Fruit fly (Drosophila melanogaster) whole organism, pupa: ENCODE data around the gene polybromo.

Experiments used
- CG10348 ChIP-seq: fragments of 200-800 bp; sonication (Bioruptor generic); IDR thresholded peaks from 2 replicates; pipeline ENCODE4 v1.3.6; 2022; ENCODE audit warnings: missing biosample characterization, missing genetic modification characterization
- CG12605 ChIP-seq: fragments of 200-800 bp; sonication (Bioruptor generic); IDR thresholded peaks from 2 replicates; pipeline ENCODE4 v1.3.6; 2022; ENCODE audit warnings: missing biosample characterization, missing genetic modification characterization
- CG8159 ChIP-seq: fragments of 200-800 bp; sonication (Bioruptor generic); optimal IDR thresholded peaks from 3 replicates; lab custom pipeline; 2018; ENCODE audit warnings: missing biosample characterization, mild to moderate bottlenecking, missing genetic modification characterization, moderate library complexity
- CG9948 ChIP-seq: fragments of 200-800 bp; sonication (Bioruptor generic); optimal IDR thresholded peaks from 2 replicates; lab custom pipeline; 2018; ENCODE audit warnings: missing biosample characterization, mild to moderate bottlenecking, missing genetic modification characterization, moderate library complexity
- Pif1B ChIP-seq: fragments of 200-800 bp; sonication (Bioruptor generic); optimal IDR thresholded peaks from 3 replicates; lab custom pipeline; 2016; ENCODE audit warnings: missing biosample characterization, missing genetic modification characterization
- Snoo ChIP-seq: fragments of 200-800 bp; sonication (Bioruptor generic); optimal IDR thresholded peaks from 3 replicates; lab custom pipeline; 2017; ENCODE audit warnings: missing biosample characterization, mild to moderate bottlenecking, missing genetic modification characterization, inconsistent platforms
- gl ChIP-seq: fragments of 200-800 bp; sonication (Bioruptor generic); optimal IDR thresholded peaks from 2 replicates; lab custom pipeline; 2018; ENCODE audit warnings: missing biosample characterization, mild to moderate bottlenecking, missing genetic modification characterization
- rn ChIP-seq: fragments of 200-800 bp; sonication (Bioruptor generic); IDR thresholded peaks from 2 replicates; pipeline ENCODE4 v1.3.6; 2022; ENCODE audit warnings: missing biosample characterization, missing genetic modification characterization

dm6 chr3R:24798595-24798994 is 6.5 kb downstream of the polybromo start:
- TF ChIP-seq Pif1B (GFP tag; lab: Kevin White, UChicago) (no peak), Snoo (no peak), CG12605 (GFP tag; lab: Robert Waterston, UW) (no peak), CG9948 (tag; lab: Kevin White, UChicago) (no peak), CG10348 (GFP tag; lab: Robert Waterston, UW) (no peak), gl (no peak), rn (GFP tag; lab: Robert Waterston, UW) (no peak), CG8159 (tag; lab: Kevin White, UChicago) (no peak)
